Worm (Caenorhabditis elegans) whole organism, L3 larva: ENCODE results near the gene C09B7.2.

Experiments used
- egl-5 ChIP-seq: fragments of 150-350 bp; optimal IDR thresholded peaks from 2 replicates; lab custom pipeline; 2017; ENCODE audit warnings: missing biosample characterization, missing genetic modification reagents, missing genetic modification characterization, inconsistent platforms
- lin-39 ChIP-seq: fragments of 150-350 bp; optimal IDR thresholded peaks from 2 replicates; lab custom pipeline; 2018; ENCODE audit warnings: missing biosample characterization, missing genetic modification reagents, missing genetic modification characterization

DNA sequence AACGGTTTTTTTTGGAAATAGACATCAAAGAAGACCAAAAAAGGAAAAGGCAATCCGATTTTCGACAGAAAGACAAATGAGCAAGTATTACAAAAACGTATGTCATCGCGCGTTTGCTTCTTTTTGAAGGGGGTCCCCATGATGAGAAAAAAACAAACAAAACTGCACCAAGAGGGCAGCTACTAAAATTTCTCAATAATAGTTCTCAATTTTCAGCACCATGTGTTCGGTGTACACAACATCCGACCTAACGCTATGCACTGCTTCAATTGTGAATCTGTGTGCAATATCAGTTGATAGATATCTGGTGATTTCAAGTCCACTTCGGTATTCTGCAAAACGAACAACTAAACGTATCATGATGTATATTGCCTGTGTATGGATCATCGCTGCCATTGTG, 6.6 kb downstream of the C09B7.2 start:
- no peak for TF ChIP-seq lin-39 (tag; lab: Kevin White, UChicago)
- no peak for TF ChIP-seq egl-5
